Fruit fly (Drosophila melanogaster) whole organism, pupa: ENCODE measurements around the gene CG3529.

Experiments used
- CG13204 ChIP-seq: fragments of 200-800 bp; sonication (Bioruptor generic); optimal IDR thresholded peaks from 2 replicates; lab custom pipeline; 2018; ENCODE audit warnings: missing biosample characterization, mild to moderate bottlenecking, missing genetic modification characterization, moderate library complexity
- CG34367 ChIP-seq: fragments of 200-800 bp; sonication (Bioruptor generic); optimal IDR thresholded peaks from 2 replicates; lab custom pipeline; 2018; ENCODE audit warnings: missing biosample characterization, mild to moderate bottlenecking, missing genetic modification characterization
- EcR ChIP-seq: fragments of 200-800 bp; sonication (Bioruptor generic); optimal IDR thresholded peaks from 3 replicates; lab custom pipeline; 2019; ENCODE audit warnings: missing biosample characterization, missing genetic modification characterization, mild to moderate bottlenecking, moderate library complexity, missing genetic modification reagents
- Pif1A ChIP-seq: fragments of 200-800 bp; sonication (Bioruptor generic); optimal IDR thresholded peaks from 3 replicates; lab custom pipeline; 2016; ENCODE audit warnings: missing biosample characterization, missing genetic modification characterization
- Snoo ChIP-seq: fragments of 200-800 bp; sonication (Bioruptor generic); optimal IDR thresholded peaks from 3 replicates; lab custom pipeline; 2017; ENCODE audit warnings: missing biosample characterization, mild to moderate bottlenecking, missing genetic modification characterization, inconsistent platforms

- TF ChIP-seq Pif1A (GFP tag; lab: Kevin White, UChicago): no peak
- TF ChIP-seq CG34367: no peak
- TF ChIP-seq CG13204 (GFP tag; lab: Kevin White, UChicago): no peak
- TF ChIP-seq Snoo (tag; lab: Kevin White, UChicago): no peak
- no peak for TF ChIP-seq EcR (GFP tag; lab: Kevin White, UChicago)
These were observed 51.4 kb downstream of the CG3529 start for dm6 chr3L:9497981-9498619.
